Worm (Caenorhabditis elegans) whole organism, L4/young adult: ENCODE results near the gene W08F4.13.
"Not testable (repeated sequence)": the region's sequence is repeated elsewhere in the genome, so short reads cannot be mapped to it uniquely, and the experiment has no call there.

Source experiments
- W03F9.2 ChIP-seq: fragments of 150-350 bp; optimal IDR thresholded peaks from 2 replicates; lab custom pipeline; 2014; ENCODE audit warnings: missing biosample characterization, missing genetic modification characterization
- dao-5 ChIP-seq: sonication (generic microtip); optimal IDR thresholded peaks from 2 replicates; lab custom pipeline; 2016; ENCODE audit warnings: missing genotype, missing genetic modification characterization, moderate library complexity, missing compliant biosample characterization
- him-1 ChIP-seq: sonication (generic microtip); optimal IDR thresholded peaks from 2 replicates; lab custom pipeline; 2016; ENCODE audit warnings: missing genotype, missing genetic modification reagents, missing genetic modification characterization, missing compliant biosample characterization

W08F4.13 gene

ce11 chrII:584321-584848 lies at the start of gene W08F4.13, which contains the start of gene W08F4.12:
TSS of gene W08F4.13 (plus strand) at chrII:584798.
TSS of gene W08F4.12 (minus strand) at chrII:584421.
- TF ChIP-seq dao-5 (tag; lab: Kevin White, UChicago) (no peak), him-1 (tag; lab: Kevin White, UChicago) (no peak), W03F9.2 (no peak)

DNA sequence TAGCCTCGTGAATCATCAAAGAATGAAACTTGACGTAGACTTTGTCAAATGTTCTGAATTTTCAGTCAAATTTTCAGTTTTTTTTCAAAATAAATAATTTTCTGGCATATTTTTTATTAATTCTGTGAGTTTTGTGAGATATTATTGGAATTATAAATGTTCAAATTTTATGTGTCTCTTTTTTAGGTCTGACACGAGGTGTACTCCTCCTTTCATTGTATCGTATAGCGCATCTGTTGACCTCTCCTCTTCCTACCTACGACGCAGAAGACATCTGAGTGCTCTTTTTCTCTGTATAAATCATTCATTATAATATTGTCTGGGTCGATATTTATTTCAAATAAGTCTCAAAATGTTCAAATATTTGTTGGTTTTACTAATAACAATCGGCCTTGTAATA lies 49.4 kb upstream of the W08F4.13 start, which contains the start of gene T27A1.3:
TSS of gene T27A1.3 (plus strand) at position 301 of the 400 bp plus-strand sequence.
- TF ChIP-seq dao-5 (tag; lab: Kevin White, UChicago); W03F9.2; him-1 (tag; lab: Kevin White, UChicago): not testable (repeated sequence)

DNA sequence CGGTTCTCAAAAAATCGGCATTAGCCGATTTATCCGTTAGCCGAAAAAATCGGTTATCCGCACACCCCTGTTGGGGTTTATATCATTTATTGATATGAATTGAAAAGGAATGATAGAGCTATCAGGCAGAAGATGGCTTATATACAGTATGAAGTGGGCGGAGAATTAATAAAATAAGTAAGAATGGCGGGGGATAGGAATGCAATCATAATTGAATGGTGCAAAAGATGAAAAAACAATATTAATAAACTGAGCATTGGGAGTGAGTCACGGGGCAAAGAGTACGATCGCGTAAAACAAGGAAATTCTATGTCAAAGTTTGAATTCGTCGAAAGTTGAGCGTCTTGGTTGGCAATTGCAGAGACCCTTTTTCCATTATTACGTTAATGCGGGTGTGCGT lies 47.8 kb upstream of the W08F4.13 start, which contains the start of gene T27A1.2:
TSS of gene T27A1.2 (minus strand) at position 101 of the 400 bp plus-strand sequence.
- TF ChIP-seq W03F9.2 (no peak), him-1 (tag; lab: Kevin White, UChicago) (no peak), dao-5 (tag; lab: Kevin White, UChicago) (no peak)

DNA sequence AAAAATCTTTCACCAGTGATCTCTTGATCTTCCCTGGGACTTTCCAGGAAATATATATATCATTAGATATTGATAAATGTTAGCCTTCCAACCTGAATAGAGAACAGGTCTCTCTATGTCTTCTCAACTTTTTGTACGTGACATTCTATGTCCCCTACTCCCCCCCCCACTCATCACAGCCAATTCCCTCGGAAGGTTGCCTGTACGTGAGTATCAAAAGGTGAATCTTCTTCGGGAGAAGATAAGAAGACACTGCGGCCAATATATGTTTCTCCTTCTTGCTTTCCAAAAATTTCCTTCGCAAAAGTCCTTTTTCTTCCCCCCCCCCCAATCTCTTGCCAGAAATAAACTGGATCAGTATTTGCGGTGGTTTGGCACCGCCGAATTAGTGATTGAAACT lies 42.2 kb upstream of the W08F4.13 start:
- TF ChIP-seq W03F9.2 = no peak
- no peak for TF ChIP-seq him-1 (tag; lab: Kevin White, UChicago)
- no peak for TF ChIP-seq dao-5 (tag; lab: Kevin White, UChicago)

DNA sequence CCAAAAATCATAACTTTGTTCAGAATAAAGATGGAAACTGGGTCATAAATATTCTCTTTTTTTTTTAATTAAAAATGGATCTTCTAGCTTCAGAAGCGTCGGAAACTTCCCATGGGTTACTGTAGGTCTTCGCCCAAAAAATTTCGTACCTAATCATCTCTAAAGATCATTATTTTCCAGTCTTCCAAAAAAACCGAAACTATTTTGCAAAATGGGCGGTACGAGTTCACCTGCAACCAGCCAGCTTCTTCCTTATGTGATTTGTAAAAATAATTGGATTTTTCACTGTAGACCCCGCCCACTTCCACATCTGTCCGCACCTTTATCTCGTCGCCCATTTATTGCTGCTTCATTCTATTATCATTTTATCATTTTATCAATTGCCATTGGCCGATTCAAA lies 38.2 kb upstream of the W08F4.13 start, which contains the start of gene mlt-10:
TSS of gene mlt-10 (plus strand) at position 301 of the 400 bp plus-strand sequence.
- no peak for TF ChIP-seq W03F9.2
- TF ChIP-seq him-1 (tag; lab: Kevin White, UChicago) = no peak

ce11 chrII:549501-549900 lies 35.1 kb upstream of the W08F4.13 start:
- TF ChIP-seq W03F9.2 = no peak
- no peak for TF ChIP-seq him-1 (tag; lab: Kevin White, UChicago)
- TF ChIP-seq dao-5 (tag; lab: Kevin White, UChicago) = no peak

- TF ChIP-seq him-1 (tag; lab: Kevin White, UChicago) = no peak
- TF ChIP-seq W03F9.2 = no peak
- no peak for TF ChIP-seq dao-5 (tag; lab: Kevin White, UChicago)
These were observed 33.2 kb upstream of the W08F4.13 start, which contains the start of gene lips-7 for ce11 chrII:551245-551904. TSS of gene lips-7 (plus strand) at chrII:551854.

ce11 chrII:555371-555770 lies 29.2 kb upstream of the W08F4.13 start:
- TF ChIP-seq W03F9.2 (no peak), dao-5 (tag; lab: Kevin White, UChicago) (no peak), him-1 (tag; lab: Kevin White, UChicago) (no peak)

ce11 chrII:556185-556584 lies 28.4 kb upstream of the W08F4.13 start, which contains the start of the genes C09E8.1 and C09E8.6:
TSS of gene C09E8.1 (plus strand) at chrII:556485.
TSS of gene C09E8.6 (plus strand) at chrII:556497.
- TF ChIP-seq W03F9.2 = no peak
- TF ChIP-seq him-1 (tag; lab: Kevin White, UChicago) = no peak
- no peak for TF ChIP-seq dao-5 (tag; lab: Kevin White, UChicago)

DNA sequence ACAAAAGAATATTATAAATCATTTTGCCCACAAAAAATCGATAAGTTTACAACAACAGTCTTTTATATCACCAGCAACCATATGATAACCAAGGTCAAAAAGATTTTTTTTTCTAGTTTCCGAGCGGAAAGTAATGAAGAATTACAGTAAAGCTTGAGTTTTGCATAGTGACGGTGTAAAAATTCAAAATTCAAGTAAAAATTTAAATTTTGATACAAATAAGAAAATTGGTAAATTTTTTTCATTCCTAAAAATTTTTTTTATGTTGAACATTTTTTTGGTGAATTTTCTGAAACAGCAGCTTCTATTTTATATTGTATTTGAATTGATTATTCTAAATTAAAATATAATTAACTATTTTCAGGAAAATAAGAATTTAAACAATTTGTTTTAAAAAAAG lies 15.8 kb upstream of the W08F4.13 start, which contains the start of gene W08F4.5:
TSS of gene W08F4.5 (minus strand) at position 101 of the 400 bp plus-strand sequence.
- TF ChIP-seq him-1 (tag; lab: Kevin White, UChicago) (no peak), W03F9.2 (no peak), dao-5 (tag; lab: Kevin White, UChicago) (no peak)

ce11 chrII:572010-572409 lies 12.6 kb upstream of the W08F4.13 start, which contains the start of gene mlt-8:
TSS of gene mlt-8 (minus strand) at chrII:572110.
- TF ChIP-seq W03F9.2 (no peak), dao-5 (tag; lab: Kevin White, UChicago) (no peak), him-1 (tag; lab: Kevin White, UChicago) (no peak)

ce11 chrII:574064-574463 lies 10.5 kb upstream of the W08F4.13 start:
- TF ChIP-seq W03F9.2 = no peak
- no peak for TF ChIP-seq him-1 (tag; lab: Kevin White, UChicago)
- TF ChIP-seq dao-5 (tag; lab: Kevin White, UChicago) = no peak

- TF ChIP-seq him-1 (tag; lab: Kevin White, UChicago) = no peak
- no peak for TF ChIP-seq W03F9.2
- TF ChIP-seq dao-5 (tag; lab: Kevin White, UChicago) = no peak
These were observed 7.0 kb upstream of the W08F4.13 start, which contains the start of gene W08F4.7 for ce11 chrII:577632-578031. TSS of gene W08F4.7 (minus strand) at chrII:577732.

ce11 chrII:578803-579202 lies 5.8 kb upstream of the W08F4.13 start:
- TF ChIP-seq dao-5 (tag; lab: Kevin White, UChicago) (no peak), W03F9.2 (no peak), him-1 (tag; lab: Kevin White, UChicago) (no peak)
